Fruit fly (Drosophila melanogaster): ENCODE measurements around the gene ApepP.

Gene ApepP

dm6 chr2L:16876555-16876954 is 33.7 kb downstream of the ApepP start:
- peak in 1 of 2 experiments; percentile 85 for TF ChIP-seq Pdp1 (GFP tag; optimal IDR thresholded peaks at IDR 0.05)
- peak; percentile 44 for TF ChIP-seq gro (GFP tag; optimal IDR thresholded peaks at IDR 0.05)
- 0 out of 2 replicates have a peak, but pooled peaks have one; percentile 10 for TF ChIP-seq lmd (GFP tag; IDR thresholded peaks at IDR 0.05)
- TF ChIP-seq CG15696 (tag; optimal IDR thresholded peaks at IDR 0.05): no peak
- no peak for TF ChIP-seq pho (GFP tag; optimal IDR thresholded peaks at IDR 0.05)
- TF ChIP-seq CG2116 (GFP tag; optimal IDR thresholded peaks at IDR 0.05): no peak
- TF ChIP-seq CTCF (GFP tag; optimal IDR thresholded peaks at IDR 0.05): peak; percentile 76
- no peak for TF ChIP-seq trem (tag; optimal IDR thresholded peaks at IDR 0.05)
- peak; percentile 86 for TF ChIP-seq sd (tag; optimal IDR thresholded peaks at IDR 0.05)
- TF ChIP-seq mld (GFP tag; IDR thresholded peaks at IDR 0.05; ENCODE audit: partially characterized antibody): 0 out of 3 replicates have a peak, but pooled peaks have one; percentile 32

dm6 chr2L:16874924-16875323 is 35.3 kb downstream of the ApepP start:
- peak in 1 of 2 experiments; percentile 41 for TF ChIP-seq Pdp1 (GFP tag; optimal IDR thresholded peaks at IDR 0.05)
- TF ChIP-seq CG11247 (GFP tag; IDR thresholded peaks at IDR 0.05): no peak
- no peak for TF ChIP-seq CG9727 (GFP tag; optimal IDR thresholded peaks at IDR 0.05)
- no peak for TF ChIP-seq crol (GFP tag; IDR thresholded peaks at IDR 0.05)
- TF ChIP-seq dimm (GFP tag; IDR thresholded peaks at IDR 0.05): no peak
- no peak for TF ChIP-seq CG18476 (GFP tag; optimal IDR thresholded peaks at IDR 0.05)
- peak; percentile 47 for TF ChIP-seq cg (GFP tag; optimal IDR thresholded peaks at IDR 0.05)
- peak; percentile 74; the same call in 1 of the 4 replicates for TF ChIP-seq chinmo (GFP tag; IDR thresholded peaks at IDR 0.05; ENCODE audit: partially characterized antibody)
- no peak for TF ChIP-seq pan (optimal IDR thresholded peaks at IDR 0.05)
- TF ChIP-seq pan (GFP tag; optimal IDR thresholded peaks at IDR 0.05 in 1 of 2, IDR thresholded peaks at IDR 0.05 in 1 of 2): no peak
- no peak for TF ChIP-seq CG12942 (GFP tag; optimal IDR thresholded peaks at IDR 0.05)

dm6 chr2L:16868897-16869324 is 41.3 kb downstream of the ApepP start:
- TF ChIP-seq CG11456 (GFP tag; IDR thresholded peaks at IDR 0.05) (peak; percentile 58; the same call in 1 of the 3 replicates), Usf (GFP tag; optimal IDR thresholded peaks at IDR 0.05) (no peak), Ptx1 (GFP tag; IDR thresholded peaks at IDR 0.05) (peak; percentile 72), bcd (GFP tag; optimal IDR thresholded peaks at IDR 0.05) (peak; percentile 61), schlank (tag; optimal IDR thresholded peaks at IDR 0.05) (no peak), odd (GFP tag; optimal IDR thresholded peaks at IDR 0.05) (peak; percentile 24), lola (GFP tag; optimal IDR thresholded peaks at IDR 0.05) (peak in 1 of 3 experiments; percentile 23), CG10979 (tag; optimal IDR thresholded peaks at IDR 0.05) (peak; percentile 57), chinmo (GFP tag; IDR thresholded peaks at IDR 0.05; ENCODE audit: partially characterized antibody) (no peak), croc (GFP tag; conservative IDR thresholded peaks at IDR 0.05) (peak; percentile 43; the same call in 2 of the 3 replicates), CG4328 (GFP tag; optimal IDR thresholded peaks at IDR 0.05) (no peak), CG14050 (GFP tag; IDR thresholded peaks at IDR 0.05) (peak; percentile 45; the same call in 1 of the 3 replicates), sens (GFP tag) (no peak), br (optimal IDR thresholded peaks at IDR 0.05) (no peak), CrebB (tag; optimal IDR thresholded peaks at IDR 0.05) (no peak), Ssrp (tag; optimal IDR thresholded peaks at IDR 0.05) (peak; percentile 62), Asciz (GFP tag; optimal IDR thresholded peaks at IDR 0.05) (peak; percentile 31), CG17829 (tag; optimal IDR thresholded peaks at IDR 0.05) (peak; percentile 56), org-1 (GFP tag; optimal IDR thresholded peaks at IDR 0.05) (peak; percentile 23), fd3F (GFP tag; optimal IDR thresholded peaks at IDR 0.05) (peak; percentile 1), ATbp (GFP tag; optimal IDR thresholded peaks at IDR 0.05) (peak; percentile 42), CG14441 (GFP tag; IDR thresholded peaks at IDR 0.05) (no peak), h (optimal IDR thresholded peaks at IDR 0.05) (no peak), Mad (GFP tag; optimal IDR thresholded peaks at IDR 0.05) (no peak), Xbp1 (GFP tag; optimal IDR thresholded peaks at IDR 0.05) (peak; percentile 43), esg (GFP tag; conservative IDR thresholded peaks at IDR 0.05) (0 out of 2 replicates have a peak, but pooled peaks have one; percentile 29), Lpt (GFP tag; optimal IDR thresholded peaks at IDR 0.05) (no peak), fd96Cb (tag; optimal IDR thresholded peaks at IDR 0.05) (peak; percentile 44), CG31441 (GFP tag; IDR thresholded peaks at IDR 0.05) (peak; percentile 67), CG9437 (GFP tag; optimal IDR thresholded peaks at IDR 0.05) (peak; percentile 44), Gug (GFP tag; IDR thresholded peaks at IDR 0.05) (no peak)
